1 fruit fly cellular context compared by ENCODE assay signal in genomic region chr3L:16023020-16023648, dm6.
TF ChIP-seq lines count a peak whose summit lies in the region.

TSS of gene Notum (plus strand) at chr3L:16023480.

TF ChIP-seq in whole organism, embryonic, 481 proteins besides CTCF, POLR2A, EP300 and RAD21 (continued from another document):
- TF ChIP-seq CG8281 (tag; optimal IDR thresholded peaks at IDR 0.05; lab: Kevin White, UChicago) (no peak), luna (GFP tag; optimal IDR thresholded peaks at IDR 0.05; lab: Kevin White, UChicago) (no peak), tx (GFP tag; optimal IDR thresholded peaks at IDR 0.05; lab: Kevin White, UChicago) (no peak), ara (GFP tag; IDR thresholded peaks at IDR 0.05; lab: Robert Waterston, UW) (no peak), CG9932 (GFP tag; IDR thresholded peaks at IDR 0.05; lab: Robert Waterston, UW) (no peak), HLH3B (GFP tag; IDR thresholded peaks at IDR 0.05; lab: Robert Waterston, UW) (no peak), CG11085 (GFP tag; IDR thresholded peaks at IDR 0.05; lab: Robert Waterston, UW) (no peak), knrl (GFP tag; IDR thresholded peaks at IDR 0.05; lab: Robert Waterston, UW; ENCODE audit: partially characterized antibody) (peak; percentile 43; the same call in 2 of the 3 replicates), Stat92E (GFP tag; optimal IDR thresholded peaks at IDR 0.05; lab: Kevin White, UChicago) (peak in 1 of 3 experiments; percentile 63), CG3726 (GFP tag; IDR thresholded peaks at IDR 0.05; lab: Robert Waterston, UW) (no peak), CG8388 (GFP tag; optimal IDR thresholded peaks at IDR 0.05; lab: Kevin White, UChicago) (no peak), MTF-1 (GFP tag; optimal IDR thresholded peaks at IDR 0.05; lab: Kevin White, UChicago; ENCODE audit: borderline replicate concordance) (peak; percentile 13), CG32532 (GFP tag; IDR thresholded peaks at IDR 0.05; lab: Robert Waterston, UW) (peak; percentile 34; the same call in 1 of the 2 replicates), tna (GFP tag; IDR thresholded peaks at IDR 0.05; lab: Robert Waterston, UW; ENCODE audit: partially characterized antibody) (no peak), eyg (GFP tag; optimal IDR thresholded peaks at IDR 0.05; lab: Kevin White, UChicago) (no peak), Doc3 (GFP tag; IDR thresholded peaks at IDR 0.05; lab: Robert Waterston, UW; ENCODE audit: partially characterized antibody) (no peak), CG4328 (GFP tag; optimal IDR thresholded peaks at IDR 0.05; lab: Kevin White, UChicago) (no peak), kay (GFP tag; optimal IDR thresholded peaks at IDR 0.05; lab: Kevin White, UChicago) (no peak), seq (GFP tag; IDR thresholded peaks at IDR 0.05; lab: Robert Waterston, UW) (no peak), CG2712 (tag; optimal IDR thresholded peaks at IDR 0.05; lab: Kevin White, UChicago) (peak; percentile 9), Oli (tag; optimal IDR thresholded peaks at IDR 0.05; lab: Kevin White, UChicago) (no peak), crp (GFP tag; optimal IDR thresholded peaks at IDR 0.05; lab: Kevin White, UChicago) (no peak), Nf-YB (GFP tag; optimal IDR thresholded peaks at IDR 0.05; lab: Kevin White, UChicago) (no peak), crc (GFP tag; optimal IDR thresholded peaks at IDR 0.05; lab: Kevin White, UChicago) (no peak), Deaf1 (tag; optimal IDR thresholded peaks at IDR 0.05; lab: Kevin White, UChicago) (peak; percentile 48), Xbp1 (GFP tag; optimal IDR thresholded peaks at IDR 0.05; lab: Kevin White, UChicago) (no peak), ash1 (GFP tag; optimal IDR thresholded peaks at IDR 0.05; lab: Kevin White, UChicago) (no peak), mirr (GFP tag; optimal IDR thresholded peaks at IDR 0.05; lab: Kevin White, UChicago) (no peak), Drgx (GFP tag; IDR thresholded peaks at IDR 0.05; lab: Robert Waterston, UW) (no peak), CG18011 (GFP tag; optimal IDR thresholded peaks at IDR 0.05; lab: Kevin White, UChicago) (no peak), tap (tag; optimal IDR thresholded peaks at IDR 0.05; lab: Kevin White, UChicago) (no peak), schlank (tag; optimal IDR thresholded peaks at IDR 0.05; lab: Kevin White, UChicago) (no peak), Hand (GFP tag; optimal IDR thresholded peaks at IDR 0.05; lab: Kevin White, UChicago) (no peak), CG11504 (tag; optimal IDR thresholded peaks at IDR 0.05; lab: Kevin White, UChicago) (no peak), CG13624 (GFP tag; optimal IDR thresholded peaks at IDR 0.05; lab: Kevin White, UChicago) (no peak), CG13296 (GFP tag; optimal IDR thresholded peaks at IDR 0.05; lab: Kevin White, UChicago) (no peak), az2 (GFP tag; optimal IDR thresholded peaks at IDR 0.05; lab: Kevin White, UChicago) (no peak), dan (GFP tag; IDR thresholded peaks at IDR 0.05; lab: Robert Waterston, UW) (no peak), CG11247 (GFP tag; IDR thresholded peaks at IDR 0.05; lab: Robert Waterston, UW) (0 out of 2 replicates have a peak, but pooled peaks have one; percentile 37), exex (tag; optimal IDR thresholded peaks at IDR 0.05; lab: Kevin White, UChicago) (no peak)
